Fruit fly (Drosophila melanogaster): ENCODE measurements around the gene Fum2.

DNA sequence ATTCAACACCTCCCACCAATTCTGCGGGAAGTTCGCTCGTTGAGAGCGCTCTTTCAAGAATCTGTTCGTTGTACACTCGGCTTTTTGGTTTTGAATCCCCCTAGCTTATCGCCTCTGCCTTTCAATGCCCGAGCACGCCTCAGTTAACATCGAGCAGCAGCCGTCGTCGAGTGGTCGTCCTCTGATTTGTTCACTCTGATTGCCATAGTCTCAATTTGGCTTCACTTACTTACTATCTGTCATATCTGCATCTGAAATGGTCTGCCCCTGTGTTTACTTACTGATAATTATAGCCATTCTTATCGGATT lies 2.1 kb upstream of the Fum2 start:
- TF ChIP-seq psq (optimal IDR thresholded peaks at IDR 0.05) (no peak), EcR (GFP tag; optimal IDR thresholded peaks at IDR 0.05) (no peak), usp (GFP tag; optimal IDR thresholded peaks at IDR 0.05) (no peak), CG8478 (optimal IDR thresholded peaks at IDR 0.05) (no peak), Dll (optimal IDR thresholded peaks at IDR 0.05) (peak; percentile 16), pan (optimal IDR thresholded peaks at IDR 0.05) (no peak)

Measured in whole organism.